Fruit fly (Drosophila melanogaster): Measurements from ENCODE around the gene CG42586.
A peak's percentile ranks its signal among the peaks of the same experiment; 100 is the strongest.

Gene CG42586

DNA sequence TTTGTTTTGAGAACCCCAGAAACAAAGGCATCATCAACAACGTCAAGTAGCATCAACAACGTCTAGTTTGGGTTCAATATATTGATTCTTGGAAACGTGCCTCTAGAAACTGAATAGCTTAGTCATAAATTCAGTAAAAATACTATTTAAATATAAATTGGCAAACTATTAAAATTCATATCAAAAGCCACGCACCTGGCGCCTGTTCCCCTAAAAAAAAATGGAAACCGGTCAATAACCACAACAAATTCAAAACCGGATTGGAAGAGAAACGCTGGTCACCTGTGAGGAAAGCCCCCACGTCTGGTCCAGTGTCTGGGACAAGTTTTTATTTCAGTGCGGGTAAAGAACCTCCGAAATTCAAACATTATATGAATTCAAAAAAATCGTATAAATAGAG, 29.4 kb downstream of the CG42586 start, which contains the start of gene CG15282:
CG15282 (plus strand) TSS at position 227 of the 400 bp plus-strand sequence.
- no peak for TF ChIP-seq CG17801 (GFP tag; optimal IDR thresholded peaks at IDR 0.05; ENCODE audit: partially characterized antibody)

DNA sequence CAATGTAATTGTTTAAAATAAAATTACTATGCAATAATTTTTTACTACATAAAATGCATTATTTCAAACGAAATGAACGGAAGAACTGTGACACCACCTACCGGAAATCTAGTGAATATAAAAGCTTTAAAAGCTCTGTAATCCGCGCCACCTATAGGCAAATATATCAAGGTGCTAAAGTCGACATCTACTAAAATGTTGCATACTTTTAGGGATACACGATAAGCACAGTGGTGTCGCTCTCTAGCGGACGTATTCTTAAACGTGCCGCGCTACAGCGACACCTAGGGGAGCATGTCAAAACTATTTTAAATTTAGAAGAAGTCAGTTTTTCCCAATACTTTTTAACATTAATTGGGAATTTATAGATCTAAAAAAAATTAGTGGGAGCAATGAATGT, 35.4 kb downstream of the CG42586 start:
- TF ChIP-seq CG17801 (GFP tag; optimal IDR thresholded peaks at IDR 0.05; ENCODE audit: partially characterized antibody): peak; percentile 20

DNA sequence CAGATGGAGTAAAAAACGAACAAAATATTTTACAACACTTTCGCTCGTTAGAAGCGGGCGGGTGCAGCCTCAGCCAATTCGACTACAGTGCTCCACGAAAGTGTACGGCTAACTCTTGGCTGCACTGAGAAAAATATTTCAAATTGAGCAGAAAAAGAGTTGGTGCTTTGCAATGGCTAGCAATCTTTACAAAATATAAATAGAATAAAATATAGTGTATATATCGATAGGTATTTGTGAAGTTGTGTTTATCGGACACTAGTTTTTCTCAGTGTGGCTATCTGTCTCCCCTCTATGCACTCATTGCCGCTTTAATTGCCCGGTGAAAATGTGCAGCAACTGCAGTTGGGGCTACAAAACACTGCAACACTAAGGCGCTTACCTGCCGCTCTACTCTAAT, 40.1 kb downstream of the CG42586 start:
- no peak for TF ChIP-seq CG17801 (GFP tag; optimal IDR thresholded peaks at IDR 0.05; ENCODE audit: partially characterized antibody)

DNA sequence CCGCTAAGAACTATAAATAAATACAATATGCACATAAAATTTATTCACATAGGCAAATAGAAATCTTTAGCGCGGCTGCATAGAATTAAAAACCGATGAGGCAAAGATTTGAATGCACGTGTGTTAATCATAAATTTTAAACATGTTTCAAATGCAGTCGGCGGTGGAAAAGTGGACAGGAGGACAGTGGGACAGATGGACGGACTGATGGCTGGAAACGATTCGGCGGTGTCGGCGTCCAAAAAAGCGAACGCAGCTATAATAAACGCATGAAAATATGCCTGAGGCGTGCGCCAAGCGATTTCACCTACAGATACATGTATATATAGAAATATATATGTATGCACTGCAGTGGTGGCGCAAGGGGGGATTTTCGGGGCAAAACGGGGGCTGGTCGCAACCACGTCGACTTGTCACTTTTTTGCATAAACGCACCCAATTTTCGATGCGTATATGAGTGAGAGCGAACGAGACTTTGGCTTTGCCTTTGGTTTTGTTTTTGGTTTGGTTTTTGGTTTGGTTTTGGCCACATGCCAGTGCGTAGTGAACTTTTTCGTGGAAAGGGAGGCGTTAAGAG, 42.1 kb downstream of the CG42586 start:
- no peak for TF ChIP-seq CG17801 (GFP tag; optimal IDR thresholded peaks at IDR 0.05; ENCODE audit: partially characterized antibody)

DNA sequence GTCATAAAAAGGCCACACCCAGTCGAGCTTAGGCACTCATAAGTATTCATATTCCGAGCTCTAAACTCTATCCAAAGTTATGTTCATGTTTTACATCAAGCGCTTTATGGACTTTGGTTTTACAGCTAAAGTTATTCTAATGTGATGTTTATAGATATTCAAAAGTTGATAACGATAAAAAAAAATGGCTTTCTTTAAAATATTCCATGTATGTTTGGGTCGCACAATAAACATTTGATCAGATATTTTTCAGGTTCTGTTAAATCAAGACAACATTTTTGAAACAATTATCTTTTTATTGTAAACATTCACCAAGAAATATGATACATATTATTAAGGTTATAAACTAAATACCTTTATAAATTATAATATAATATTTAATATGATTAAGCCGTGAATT, 42.7 kb downstream of the CG42586 start:
- no peak for TF ChIP-seq CG17801 (GFP tag; optimal IDR thresholded peaks at IDR 0.05; ENCODE audit: partially characterized antibody)

DNA sequence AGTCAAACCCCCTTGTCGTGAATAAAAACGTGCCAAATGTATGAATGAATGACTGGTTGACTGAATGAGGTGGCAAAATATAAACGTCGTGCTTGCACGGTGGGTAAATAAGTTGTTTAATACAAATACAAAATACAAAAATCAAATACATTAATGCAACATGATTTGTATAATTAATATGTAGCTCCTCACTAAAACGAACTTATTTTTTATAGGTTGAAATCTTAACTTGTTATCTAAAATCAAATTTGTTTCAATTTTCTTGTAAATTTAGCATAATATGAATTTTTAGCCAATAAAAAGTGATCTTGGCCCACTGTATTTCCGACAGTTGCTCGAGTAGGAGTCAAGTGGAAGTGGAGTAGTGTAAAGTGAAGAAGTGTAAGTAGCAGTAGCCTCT, 43.7 kb downstream of the CG42586 start:
- TF ChIP-seq CG17801 (GFP tag; optimal IDR thresholded peaks at IDR 0.05; ENCODE audit: partially characterized antibody): no peak

DNA sequence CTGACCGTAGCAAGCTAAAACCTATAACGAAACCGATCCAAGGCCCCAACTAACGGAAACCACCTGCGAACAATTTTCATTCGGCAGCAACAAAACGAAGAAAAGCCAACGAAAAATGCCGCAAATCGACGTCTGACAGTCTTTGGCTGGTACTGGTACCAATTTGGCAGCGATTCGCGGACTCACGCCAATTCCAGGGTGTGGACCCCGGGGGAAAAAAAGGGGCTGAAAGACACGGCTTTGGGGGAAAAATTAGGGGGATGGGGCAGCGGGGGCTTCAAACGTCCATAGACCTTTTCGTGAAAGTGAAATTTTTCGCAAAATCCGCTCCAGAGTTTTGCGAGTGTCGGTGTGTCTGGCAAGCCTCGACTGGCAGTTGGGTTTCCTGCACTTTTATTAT, 48.0 kb downstream of the CG42586 start:
- TF ChIP-seq CG17801 (GFP tag; optimal IDR thresholded peaks at IDR 0.05; ENCODE audit: partially characterized antibody): no peak

Data from ovary, adult (tissue).